Fruit fly (Drosophila melanogaster) whole organism, embryonic: Measurements from ENCODE around the gene NijB.

Experiments used
- B-H2 ChIP-seq: fragments of 200-800 bp; sonication (Bioruptor generic); optimal IDR thresholded peaks from 2 replicates; lab custom pipeline; 2018; ENCODE audit warnings: missing biosample characterization, mild to moderate bottlenecking, missing genetic modification characterization
- Bdp1 ChIP-seq: fragments of 200-800 bp; sonication (Bioruptor generic); optimal IDR thresholded peaks from 3 replicates; lab custom pipeline; 2016; ENCODE audit warnings: missing biosample characterization, missing genetic modification characterization
- C15 ChIP-seq: fragments of 200-800 bp; sonication (Bioruptor generic); IDR thresholded peaks from 3 replicates; pipeline ENCODE4 v1.3.6; 2022; ENCODE audit warnings: missing biosample characterization, missing genetic modification characterization
- CG10366 ChIP-seq: fragments of 200-800 bp; sonication (Bioruptor generic); IDR thresholded peaks from 2 replicates; pipeline ENCODE4 v1.3.6; 2022; ENCODE audit warnings: missing biosample characterization, missing genetic modification characterization
- CG11247 ChIP-seq: fragments of 200-800 bp; sonication (Bioruptor generic); IDR thresholded peaks from 2 replicates; pipeline ENCODE4 v1.3.6; 2022; ENCODE audit warnings: missing biosample characterization, missing genetic modification characterization
- CG12071 ChIP-seq: fragments of 200-800 bp; sonication (Bioruptor generic); optimal IDR thresholded peaks from 3 replicates; lab custom pipeline; 2018; ENCODE audit warnings: missing biosample characterization, mild to moderate bottlenecking, missing genetic modification characterization
- CG12155 ChIP-seq: fragments of 200-800 bp; sonication (Bioruptor generic); optimal IDR thresholded peaks from 3 replicates; lab custom pipeline; 2016; ENCODE audit warnings: missing biosample characterization, missing genetic modification characterization
- CG13296 ChIP-seq: fragments of 200-800 bp; sonication (Bioruptor generic); optimal IDR thresholded peaks from 3 replicates; lab custom pipeline; 2018; ENCODE audit warnings: missing biosample characterization, mild to moderate bottlenecking, missing genetic modification characterization
- CG14014 ChIP-seq: fragments of 200-800 bp; sonication (Bioruptor generic); IDR thresholded peaks from 2 replicates; pipeline ENCODE4 v1.3.6; 2022; ENCODE audit warnings: missing biosample characterization, missing genetic modification characterization
- CG17359 ChIP-seq: fragments of 200-800 bp; sonication (Bioruptor generic); optimal IDR thresholded peaks from 3 replicates; lab custom pipeline; 2018; ENCODE audit warnings: missing biosample characterization, mild to moderate bottlenecking, missing genetic modification characterization, moderate library complexity
- CG17912 ChIP-seq: fragments of 200-800 bp; sonication (Bioruptor generic); optimal IDR thresholded peaks from 2 replicates; lab custom pipeline; 2018; ENCODE audit warnings: missing biosample characterization, mild to moderate bottlenecking, missing genetic modification characterization
- CG2678 ChIP-seq: fragments of 200-800 bp; sonication (Bioruptor generic); optimal IDR thresholded peaks from 3 replicates; lab custom pipeline; 2019; ENCODE audit warnings: missing biosample characterization, mild to moderate bottlenecking, missing genetic modification characterization, moderate library complexity
- CG2712 ChIP-seq: fragments of 200-800 bp; optimal IDR thresholded peaks from 3 replicates; lab custom pipeline; 2019; ENCODE audit warnings: missing biosample characterization, mild to moderate bottlenecking, missing genetic modification characterization, moderate library complexity
- CG4424 ChIP-seq: fragments of 200-800 bp; sonication (Bioruptor generic); optimal IDR thresholded peaks from 3 replicates; lab custom pipeline; 2016; ENCODE audit warnings: missing biosample characterization, missing genetic modification characterization
- CG6272 ChIP-seq: fragments of 200-800 bp; sonication (Bioruptor generic); IDR thresholded peaks from 2 replicates; pipeline ENCODE4 v1.3.6; 2022; ENCODE audit warnings: missing biosample characterization, missing genetic modification characterization
- CG6813 ChIP-seq: fragments of 200-800 bp; sonication (Bioruptor generic); optimal IDR thresholded peaks from 2 replicates; lab custom pipeline; 2017; ENCODE audit warnings: missing biosample characterization, missing genetic modification characterization, mild to moderate bottlenecking, moderate library complexity, missing genetic modification reagents
- CG7556 ChIP-seq: fragments of 200-800 bp; sonication (Bioruptor generic); optimal IDR thresholded peaks from 2 replicates; lab custom pipeline; 2017; ENCODE audit warnings: missing biosample characterization, mild to moderate bottlenecking, missing genetic modification characterization
- CG7839 ChIP-seq: fragments of 200-800 bp; sonication (Bioruptor generic); optimal IDR thresholded peaks from 3 replicates; lab custom pipeline; 2018; ENCODE audit warnings: missing biosample characterization, mild to moderate bottlenecking, missing genetic modification characterization, moderate library complexity
- Doc2 ChIP-seq: fragments of 200-800 bp; sonication (Bioruptor generic); IDR thresholded peaks from 2 replicates; pipeline ENCODE4 v1.3.6; 2022; ENCODE audit warnings: missing biosample characterization, missing genetic modification characterization
- Doc3 ChIP-seq: fragments of 200-800 bp; sonication (Bioruptor generic); IDR thresholded peaks from 3 replicates; pipeline ENCODE4 v1.3.6; 2022; ENCODE audit warnings: missing biosample characterization, missing genetic modification characterization; ENCODE audit not compliant: partially characterized antibody
- Ets97D ChIP-seq: fragments of 200-800 bp; sonication (Bioruptor generic); optimal IDR thresholded peaks from 3 replicates; lab custom pipeline; 2016; ENCODE audit warnings: missing biosample characterization, missing genetic modification characterization
- HLH54F ChIP-seq: fragments of 200-800 bp; sonication (Bioruptor generic); optimal IDR thresholded peaks from 3 replicates; lab custom pipeline; 2016; ENCODE audit warnings: missing biosample characterization, missing genetic modification characterization
- HmgD ChIP-seq: fragments of 200-800 bp; sonication (Bioruptor generic); optimal IDR thresholded peaks from 3 replicates; lab custom pipeline; 2016; ENCODE audit warnings: missing biosample characterization, missing genetic modification characterization
- Hr39 ChIP-seq: fragments of >200 bp; optimal IDR thresholded peaks from 2 replicates; lab custom pipeline; 2017
- Oli ChIP-seq: fragments of 200-800 bp; sonication (Bioruptor generic); optimal IDR thresholded peaks from 2 replicates; lab custom pipeline; 2018; ENCODE audit warnings: missing biosample characterization, mild to moderate bottlenecking, missing genetic modification characterization, moderate library complexity
- PHDP ChIP-seq: fragments of 200-800 bp; sonication (Bioruptor generic); optimal IDR thresholded peaks from 3 replicates; lab custom pipeline; 2018; ENCODE audit warnings: missing biosample characterization, mild to moderate bottlenecking, missing genetic modification characterization, moderate library complexity
- Ravus ChIP-seq: fragments of 200-800 bp; sonication (Bioruptor generic); IDR thresholded peaks from 2 replicates; pipeline ENCODE4 v1.3.6; 2022; ENCODE audit warnings: missing biosample characterization, missing genetic modification characterization
- Ssrp ChIP-seq: fragments of 200-800 bp; sonication (Bioruptor generic); optimal IDR thresholded peaks from 2 replicates; lab custom pipeline; 2018; ENCODE audit warnings: missing biosample characterization, mild to moderate bottlenecking, missing genetic modification characterization, moderate library complexity
- Usf ChIP-seq: fragments of 200-800 bp; sonication (Bioruptor generic); optimal IDR thresholded peaks from 2 replicates; lab custom pipeline; 2017; ENCODE audit warnings: missing genotype, missing biosample characterization, missing genetic modification characterization
- ab ChIP-seq: fragments of 200-800 bp; sonication (Bioruptor generic); optimal IDR thresholded peaks from 2 replicates; lab custom pipeline; 2016; ENCODE audit warnings: missing biosample characterization, missing genetic modification characterization
- ato ChIP-seq: fragments of 200-800 bp; sonication (Bioruptor generic); IDR thresholded peaks from 2 replicates; pipeline ENCODE4 v1.3.6; 2022; ENCODE audit warnings: missing biosample characterization, missing genetic modification characterization; ENCODE audit not compliant: partially characterized antibody
- cad ChIP-seq: fragments of >200 bp; optimal IDR thresholded peaks from 2 replicates; lab custom pipeline; 2017; ENCODE audit warnings: missing biosample characterization, missing genetic modification characterization
- chn ChIP-seq: fragments of 200-800 bp; sonication (Bioruptor generic); optimal IDR thresholded peaks from 2 replicates; lab custom pipeline; 2016; ENCODE audit warnings: missing biosample characterization, missing genetic modification characterization
- gt ChIP-seq: fragments of 200-800 bp; sonication (Bioruptor generic); IDR thresholded peaks from 2 replicates; pipeline ENCODE4 v1.3.6; 2022; ENCODE audit warnings: missing biosample characterization, missing genetic modification characterization
- hth ChIP-seq: fragments of >200 bp; optimal IDR thresholded peaks from 2 replicates; lab custom pipeline; 2017; ENCODE audit warnings: inconsistent platforms
- inv ChIP-seq: fragments of 200-800 bp; sonication (Bioruptor generic); IDR thresholded peaks from 2 replicates; pipeline ENCODE4 v1.3.6; 2022; ENCODE audit warnings: missing biosample characterization, missing genetic modification characterization; ENCODE audit not compliant: partially characterized antibody
- knrl ChIP-seq: fragments of 200-800 bp; sonication (Bioruptor generic); IDR thresholded peaks from 3 replicates; pipeline ENCODE4 v1.3.6; 2022; ENCODE audit warnings: missing biosample characterization, missing genetic modification characterization; ENCODE audit not compliant: partially characterized antibody
- lmd ChIP-seq: fragments of 200-800 bp; sonication (Bioruptor generic); IDR thresholded peaks from 2 replicates; pipeline ENCODE4 v1.3.6; 2022; ENCODE audit warnings: missing biosample characterization, missing genetic modification characterization
- mirr ChIP-seq: fragments of 200-800 bp; sonication (Bioruptor generic); optimal IDR thresholded peaks from 3 replicates; lab custom pipeline; 2018; ENCODE audit warnings: missing biosample characterization, mild to moderate bottlenecking, missing genetic modification characterization
- onecut ChIP-seq: fragments of 200-800 bp; sonication (Bioruptor generic); IDR thresholded peaks from 2 replicates; pipeline ENCODE4 v1.3.6; 2022; ENCODE audit warnings: missing biosample characterization, missing genetic modification characterization
- pfk ChIP-seq: fragments of 200-800 bp; sonication (Bioruptor generic); optimal IDR thresholded peaks from 2 replicates; lab custom pipeline; 2018; ENCODE audit warnings: missing biosample characterization, mild to moderate bottlenecking, missing genetic modification characterization, moderate library complexity
- sisA ChIP-seq: fragments of 200-800 bp; sonication (Bioruptor generic); IDR thresholded peaks from 2 replicates; pipeline ENCODE4 v1.3.6; 2022; ENCODE audit warnings: missing biosample characterization, missing genetic modification characterization
- sna ChIP-seq: fragments of 200-800 bp; sonication (Bioruptor generic); IDR thresholded peaks from 2 replicates; pipeline ENCODE4 v1.3.6; 2022; ENCODE audit warnings: missing biosample characterization, missing genetic modification characterization; ENCODE audit not compliant: partially characterized antibody
- so ChIP-seq: fragments of 200-800 bp; sonication (Bioruptor generic); IDR thresholded peaks from 3 replicates; pipeline ENCODE4 v1.3.6; 2022; ENCODE audit warnings: missing biosample characterization, missing genetic modification characterization
- tll ChIP-seq, 2 experiments: fragments of 200-800 bp in 1 of 2; fragments of >200 bp in 1 of 2; sonication (Bioruptor generic) in 1 of 2; optimal IDR thresholded peaks; 2 replicates each; lab custom pipeline; 2017 to 2019; ENCODE audit warnings: missing biosample characterization in 2 of 2, missing genetic modification characterization in 2 of 2, mild to moderate bottlenecking in 1 of 2, moderate library complexity in 1 of 2
- ttk ChIP-seq: fragments of 200-800 bp; sonication (Bioruptor generic); IDR thresholded peaks from 2 replicates; pipeline ENCODE4 v2.1.2; 2022; ENCODE audit warnings: missing biosample characterization, missing genetic modification characterization
- tup ChIP-seq: fragments of 200-800 bp; sonication (Bioruptor generic); optimal IDR thresholded peaks from 2 replicates; lab custom pipeline; 2016; ENCODE audit warnings: missing biosample characterization, mild to moderate bottlenecking, missing genetic modification characterization, moderate library complexity
- unc-4 ChIP-seq: fragments of 200-800 bp; sonication (Bioruptor generic); IDR thresholded peaks from 2 replicates; pipeline ENCODE4 v1.3.6; 2022; ENCODE audit warnings: missing biosample characterization, missing genetic modification characterization; ENCODE audit not compliant: partially characterized antibody
- vnd ChIP-seq: fragments of 200-800 bp; sonication (Bioruptor generic); IDR thresholded peaks from 3 replicates; pipeline ENCODE4 v1.3.6; 2022; ENCODE audit warnings: missing biosample characterization, missing genetic modification characterization; ENCODE audit not compliant: partially characterized antibody

Gene NijB

dm6 chr3L:18904772-18905601 is 12.8 kb downstream of the NijB start, which contains the start of the genes CSN1b and Prp6:
Gene CSN1b (minus strand): TSS chr3L:18904930.
Gene Prp6 (plus strand): TSS chr3L:18905372.
- TF ChIP-seq vnd (GFP tag; lab: Robert Waterston, UW) (peak; percentile 51; the same call in 1 of the 3 replicates), gt (GFP tag; lab: Robert Waterston, UW) (no peak), B-H2 (GFP tag; lab: Kevin White, UChicago) (no peak), CG6813 (GFP tag; lab: Kevin White, UChicago) (no peak), CG12155 (GFP tag; lab: Kevin White, UChicago) (no peak), CG17912 (GFP tag; lab: Kevin White, UChicago) (no peak), HmgD (no peak), Ssrp (tag; lab: Kevin White, UChicago) (no peak), CG7839 (tag; lab: Kevin White, UChicago) (no peak), tll (GFP tag; optimal IDR thresholded peaks at IDR 0.05; lab: Kevin White, UChicago) (no peak), knrl (GFP tag; lab: Robert Waterston, UW) (peak; percentile 67; the same call in 2 of the 3 replicates), Doc3 (GFP tag; lab: Robert Waterston, UW) (peak; percentile 52; the same call in 2 of the 3 replicates), CG10366 (GFP tag; lab: Robert Waterston, UW) (no peak), onecut (GFP tag; lab: Robert Waterston, UW) (no peak), chn (GFP tag; lab: Kevin White, UChicago) (no peak), cad (no peak), hth (lab: Kevin White, UChicago) (no peak), Hr39 (no peak), sna (peak; percentile 28; the same call in 1 of the 2 replicates), so (GFP tag; lab: Robert Waterston, UW) (no peak), CG6272 (GFP tag; lab: Robert Waterston, UW) (peak; percentile 29; the same call in 1 of the 2 replicates), CG2712 (tag; lab: Kevin White, UChicago) (no peak), Oli (tag; lab: Kevin White, UChicago) (no peak), CG12071 (GFP tag; lab: Kevin White, UChicago) (no peak), unc-4 (peak; percentile 49), pfk (no peak), HLH54F (no peak), ab (GFP tag; lab: Kevin White, UChicago) (no peak), ato (GFP tag; lab: Robert Waterston, UW) (no peak), Ravus (GFP tag; lab: Robert Waterston, UW) (no peak), lmd (GFP tag; lab: Robert Waterston, UW) (no peak), mirr (GFP tag; lab: Kevin White, UChicago) (no peak), sisA (no peak), CG7556 (GFP tag; lab: Kevin White, UChicago) (no peak), Usf (GFP tag; lab: Kevin White, UChicago) (no peak), C15 (GFP tag; lab: Robert Waterston, UW) (no peak), PHDP (tag; lab: Kevin White, UChicago) (no peak), Ets97D (GFP tag; lab: Kevin White, UChicago) (no peak), CG17359 (tag; lab: Kevin White, UChicago) (no peak), Doc2 (GFP tag; lab: Robert Waterston, UW) (no peak), ttk (GFP tag; lab: Robert Waterston, UW) (no peak), CG11247 (GFP tag; lab: Robert Waterston, UW) (no peak), tup (GFP tag; lab: Kevin White, UChicago) (no peak), CG2678 (tag; lab: Kevin White, UChicago) (no peak), Bdp1 (GFP tag; lab: Kevin White, UChicago) (no peak), inv (GFP tag; lab: Robert Waterston, UW) (peak; percentile 42; the same call in 1 of the 2 replicates), CG13296 (no peak), CG14014 (GFP tag; lab: Robert Waterston, UW) (no peak), CG4424 (peak; percentile 33)
